Fruit fly (Drosophila melanogaster) whole organism, embryonic: ENCODE results near the gene ssp.

Source experiments
- ATbp ChIP-seq: fragments of 200-800 bp; sonication (Bioruptor generic); optimal IDR thresholded peaks from 2 replicates; lab custom pipeline; 2017; ENCODE audit warnings: missing biosample characterization, mild to moderate bottlenecking, missing genetic modification characterization, missing genetic modification reagents
- CG11085 ChIP-seq: fragments of 200-800 bp; sonication (Bioruptor generic); IDR thresholded peaks from 2 replicates; pipeline ENCODE4 v1.3.6; 2022; ENCODE audit warnings: missing biosample characterization, missing genetic modification characterization
- CG12236 ChIP-seq: fragments of 200-800 bp; sonication (Bioruptor generic); optimal IDR thresholded peaks from 2 replicates; lab custom pipeline; 2016; ENCODE audit warnings: missing biosample characterization, missing genetic modification characterization
- CG1233 ChIP-seq: fragments of 200-800 bp; sonication (Bioruptor generic); optimal IDR thresholded peaks from 4 replicates; lab custom pipeline; 2018; ENCODE audit warnings: missing biosample characterization, mild to moderate bottlenecking, missing genetic modification characterization
- CG12744 ChIP-seq: fragments of 200-800 bp; sonication (Bioruptor generic); optimal IDR thresholded peaks from 2 replicates; lab custom pipeline; 2016; ENCODE audit warnings: missing biosample characterization, missing genetic modification characterization
- CG12769 ChIP-seq: fragments of 200-800 bp; sonication (Bioruptor generic); optimal IDR thresholded peaks from 2 replicates; lab custom pipeline; 2019; ENCODE audit warnings: missing biosample characterization, mild to moderate bottlenecking, missing genetic modification characterization, moderate library complexity
- CG14441 ChIP-seq: fragments of 200-800 bp; sonication (Bioruptor generic); IDR thresholded peaks from 2 replicates; pipeline ENCODE4 v1.3.6; 2022; ENCODE audit warnings: missing biosample characterization, missing genetic modification characterization
- CG14710 ChIP-seq: fragments of 200-800 bp; sonication (Bioruptor generic); optimal IDR thresholded peaks from 3 replicates; lab custom pipeline; 2019; ENCODE audit warnings: missing biosample characterization, mild to moderate bottlenecking, missing genetic modification characterization, moderate library complexity
- CG17186 ChIP-seq: fragments of 200-800 bp; sonication (Bioruptor generic); optimal IDR thresholded peaks from 3 replicates; lab custom pipeline; 2017; ENCODE audit warnings: missing biosample characterization, missing genetic modification reagents, missing genetic modification characterization
- CG17612 ChIP-seq: fragments of 200-800 bp; sonication (Bioruptor generic); IDR thresholded peaks from 2 replicates; pipeline ENCODE4 v1.3.6; 2022; ENCODE audit warnings: missing biosample characterization, missing genetic modification characterization
- CG18599 ChIP-seq: fragments of 200-800 bp; sonication (Bioruptor generic); optimal IDR thresholded peaks from 3 replicates; lab custom pipeline; 2017; ENCODE audit warnings: missing biosample characterization, missing genetic modification characterization, mild to moderate bottlenecking, moderate library complexity, missing genetic modification reagents
- CG2678 ChIP-seq: fragments of 200-800 bp; sonication (Bioruptor generic); optimal IDR thresholded peaks from 3 replicates; lab custom pipeline; 2019; ENCODE audit warnings: missing biosample characterization, mild to moderate bottlenecking, missing genetic modification characterization, moderate library complexity
- CG2712 ChIP-seq: fragments of 200-800 bp; optimal IDR thresholded peaks from 3 replicates; lab custom pipeline; 2019; ENCODE audit warnings: missing biosample characterization, mild to moderate bottlenecking, missing genetic modification characterization, moderate library complexity
- CG30403 ChIP-seq: fragments of 200-800 bp; sonication (Bioruptor generic); optimal IDR thresholded peaks from 3 replicates; lab custom pipeline; 2016; ENCODE audit warnings: missing biosample characterization, missing genetic modification characterization
- CG3163 ChIP-seq: fragments of 200-800 bp; sonication (Bioruptor generic); optimal IDR thresholded peaks from 3 replicates; lab custom pipeline; 2016; ENCODE audit warnings: missing biosample characterization, missing genetic modification characterization
- CG6791 ChIP-seq: fragments of 200-800 bp; sonication (Bioruptor generic); IDR thresholded peaks from 3 replicates; pipeline ENCODE4 v1.3.6; 2022; ENCODE audit warnings: missing biosample characterization, missing genetic modification characterization; ENCODE audit not compliant: partially characterized antibody
- CG8359 ChIP-seq: fragments of 200-800 bp; sonication (Bioruptor generic); optimal IDR thresholded peaks from 2 replicates; lab custom pipeline; 2017; ENCODE audit warnings: missing biosample characterization, mild to moderate bottlenecking, missing genetic modification characterization, borderline replicate concordance
- CG9609 ChIP-seq: fragments of 200-800 bp; sonication (Bioruptor generic); optimal IDR thresholded peaks from 3 replicates; lab custom pipeline; 2016; ENCODE audit warnings: missing biosample characterization, missing genetic modification characterization
- CkIIα-i1 ChIP-seq: fragments of 200-800 bp; sonication (Bioruptor generic); IDR thresholded peaks from 2 replicates; pipeline ENCODE4 v1.3.6; 2022; ENCODE audit warnings: missing biosample characterization, missing genetic modification characterization
- CrebB ChIP-seq: fragments of 200-800 bp; sonication (Bioruptor generic); optimal IDR thresholded peaks from 3 replicates; lab custom pipeline; 2018; ENCODE audit warnings: missing biosample characterization, mild to moderate bottlenecking, missing genetic modification characterization
- D19B ChIP-seq: fragments of 200-800 bp; sonication (Bioruptor generic); optimal IDR thresholded peaks from 2 replicates; lab custom pipeline; 2017; ENCODE audit warnings: missing biosample characterization, mild to moderate bottlenecking, missing genetic modification characterization
- Dad ChIP-seq: fragments of 200-800 bp; sonication (Bioruptor generic); optimal IDR thresholded peaks from 3 replicates; lab custom pipeline; 2016; ENCODE audit warnings: missing biosample characterization, missing genetic modification characterization
- Dbx ChIP-seq: fragments of 200-800 bp; sonication (Bioruptor generic); IDR thresholded peaks from 3 replicates; pipeline ENCODE4 v1.3.6; 2022; ENCODE audit warnings: missing biosample characterization, missing genetic modification characterization
- Ets97D ChIP-seq: fragments of 200-800 bp; sonication (Bioruptor generic); optimal IDR thresholded peaks from 3 replicates; lab custom pipeline; 2016; ENCODE audit warnings: missing biosample characterization, missing genetic modification characterization
- HLH3B ChIP-seq: fragments of 200-800 bp; sonication (Bioruptor generic); IDR thresholded peaks from 2 replicates; pipeline ENCODE4 v1.3.6; 2022; ENCODE audit warnings: missing biosample characterization, missing genetic modification characterization
- HmgZ ChIP-seq: fragments of 200-800 bp; sonication (Bioruptor generic); optimal IDR thresholded peaks from 2 replicates; lab custom pipeline; 2018; ENCODE audit warnings: missing biosample characterization, mild to moderate bottlenecking, missing genetic modification characterization
- NC2α ChIP-seq: fragments of 200-800 bp; sonication (Bioruptor generic); optimal IDR thresholded peaks from 2 replicates; lab custom pipeline; 2016; ENCODE audit warnings: missing biosample characterization, missing genetic modification characterization
- Neu2 ChIP-seq: fragments of 200-800 bp; sonication (Bioruptor generic); optimal IDR thresholded peaks from 3 replicates; lab custom pipeline; 2016; ENCODE audit warnings: missing biosample characterization, missing genetic modification characterization, borderline replicate concordance
- NfI ChIP-seq: fragments of 200-800 bp; sonication (Bioruptor generic); optimal IDR thresholded peaks from 3 replicates; lab custom pipeline; 2018; ENCODE audit warnings: missing biosample characterization, mild to moderate bottlenecking, missing genetic modification characterization, moderate library complexity
- amos ChIP-seq: fragments of 200-800 bp; sonication (Bioruptor generic); IDR thresholded peaks from 2 replicates; pipeline ENCODE4 v1.3.6; 2022; ENCODE audit warnings: missing biosample characterization, missing genetic modification characterization; ENCODE audit not compliant: partially characterized antibody
- aop ChIP-seq: fragments of 200-800 bp; sonication (Bioruptor generic); IDR thresholded peaks from 2 replicates; pipeline ENCODE4 v1.3.6; 2022; ENCODE audit warnings: missing biosample characterization, missing genetic modification characterization
- ap ChIP-seq: fragments of 200-800 bp; sonication (Bioruptor generic); IDR thresholded peaks from 2 replicates; pipeline ENCODE4 v1.3.6; 2022; ENCODE audit warnings: missing biosample characterization, missing genetic modification characterization
- chif ChIP-seq, 2 experiments: fragments of 200-800 bp; sonication (Bioruptor generic); optimal IDR thresholded peaks; 3 replicates each; lab custom pipeline; 2016; ENCODE audit warnings: missing biosample characterization in 2 of 2, missing genetic modification characterization in 2 of 2
- dan ChIP-seq: fragments of 200-800 bp; sonication (Bioruptor generic); IDR thresholded peaks from 2 replicates; pipeline ENCODE4 v1.3.6; 2022; ENCODE audit warnings: missing biosample characterization, missing genetic modification characterization
- dimm ChIP-seq: fragments of 200-800 bp; sonication (Bioruptor generic); IDR thresholded peaks from 2 replicates; pipeline ENCODE4 v1.3.6; 2022; ENCODE audit warnings: missing biosample characterization, missing genetic modification characterization
- emc ChIP-seq: fragments of 200-800 bp; sonication (Bioruptor generic); optimal IDR thresholded peaks from 2 replicates; lab custom pipeline; 2016; ENCODE audit warnings: missing biosample characterization, missing genetic modification characterization
- hth ChIP-seq: fragments of >200 bp; optimal IDR thresholded peaks from 2 replicates; lab custom pipeline; 2017; ENCODE audit warnings: inconsistent platforms
- lov ChIP-seq, 2 experiments: fragments of 200-800 bp in 1 of 2; fragments of >200 bp in 1 of 2; sonication (Bioruptor generic) in 1 of 2; IDR thresholded peaks in 1 of 2; optimal IDR thresholded peaks in 1 of 2; 2 replicates in 1 of 2; 3 replicates in 1 of 2; pipeline versions ENCODE4 v1.3.6 to Lab custom; 2017 to 2022; ENCODE audit warnings: missing biosample characterization in 1 of 2, missing genetic modification characterization in 1 of 2
- luna ChIP-seq: fragments of 200-800 bp; sonication (Bioruptor generic); optimal IDR thresholded peaks from 2 replicates; lab custom pipeline; 2016; ENCODE audit warnings: missing biosample characterization, missing genetic modification characterization
- mld ChIP-seq: fragments of 200-800 bp; sonication (Bioruptor generic); IDR thresholded peaks from 3 replicates; pipeline ENCODE4 v1.3.6; 2022; ENCODE audit warnings: missing biosample characterization, missing genetic modification characterization; ENCODE audit not compliant: partially characterized antibody
- pan ChIP-seq, 4 experiments: fragments of >200 bp in 3 of 4; fragments of 200-800 bp in 1 of 4; sonication (Bioruptor generic) in 1 of 4; optimal IDR thresholded peaks in 3 of 4; IDR thresholded peaks in 1 of 4; 2 replicates each; pipeline versions ENCODE4 v1.3.6 to Lab custom; 2017 to 2022; ENCODE audit warnings: missing biosample characterization in 2 of 4, missing genetic modification characterization in 2 of 4, mixed read lengths in 1 of 4
- row ChIP-seq: fragments of 200-800 bp; sonication (Bioruptor generic); IDR thresholded peaks from 3 replicates; pipeline ENCODE4 v1.3.6; 2022; ENCODE audit warnings: missing biosample characterization, missing genetic modification characterization
- sc ChIP-seq, 3 experiments: fragments of >200 bp in 2 of 3; fragments of 200-800 bp in 1 of 3; sonication (Bioruptor generic) in 1 of 3; optimal IDR thresholded peaks; 2 replicates in 2 of 3; 3 replicates in 1 of 3; lab custom pipeline; 2017; ENCODE audit warnings: mild to moderate bottlenecking in 1 of 3, missing biosample characterization in 1 of 3, missing genetic modification characterization in 1 of 3, missing genetic modification reagents in 1 of 3
- sens-2 ChIP-seq: fragments of 200-800 bp; sonication (Bioruptor generic); IDR thresholded peaks from 2 replicates; pipeline ENCODE4 v1.3.6; 2022; ENCODE audit warnings: missing biosample characterization, missing genetic modification characterization
- sqz ChIP-seq: fragments of 200-800 bp; sonication (Bioruptor generic); optimal IDR thresholded peaks from 3 replicates; lab custom pipeline; 2018; ENCODE audit warnings: missing biosample characterization, mild to moderate bottlenecking, missing genetic modification characterization
- toy ChIP-seq: fragments of 200-800 bp; sonication (Bioruptor generic); IDR thresholded peaks from 2 replicates; pipeline ENCODE4 v1.3.6; 2022; ENCODE audit warnings: missing biosample characterization, missing genetic modification characterization
- trh ChIP-seq: fragments of 200-800 bp; sonication (Bioruptor generic); optimal IDR thresholded peaks from 2 replicates; lab custom pipeline; 2016; ENCODE audit warnings: missing biosample characterization, missing genetic modification characterization
- ttk ChIP-seq: fragments of 200-800 bp; sonication (Bioruptor generic); IDR thresholded peaks from 2 replicates; pipeline ENCODE4 v2.1.2; 2022; ENCODE audit warnings: missing biosample characterization, missing genetic modification characterization
- wor ChIP-seq: fragments of 200-800 bp; sonication (Bioruptor generic); IDR thresholded peaks from 2 replicates; pipeline ENCODE4 v1.3.6; 2022; ENCODE audit warnings: missing biosample characterization, missing genetic modification characterization
- zf30C ChIP-seq: fragments of 200-800 bp; sonication (Bioruptor generic); optimal IDR thresholded peaks from 3 replicates; lab custom pipeline; 2018; ENCODE audit warnings: missing biosample characterization, mild to moderate bottlenecking, missing genetic modification characterization

ssp gene

dm6 chr3L:12163082-12163481 is 45.0 kb downstream of the ssp start (continued):
- no peak for TF ChIP-seq CG1233 (GFP tag; lab: Kevin White, UChicago)
- TF ChIP-seq toy (GFP tag; lab: Robert Waterston, UW), result no peak
- TF ChIP-seq CG14441 (GFP tag; lab: Robert Waterston, UW), result 0 out of 2 replicates have a peak, but pooled peaks have one; percentile 4
- no peak for TF ChIP-seq CG12744 (GFP tag; lab: Kevin White, UChicago)
- no peak for TF ChIP-seq CG12236
- no peak for TF ChIP-seq CG14710
- TF ChIP-seq NfI (GFP tag; lab: Kevin White, UChicago), result no peak
- TF ChIP-seq CG17612 (GFP tag; lab: Robert Waterston, UW), result no peak
- no peak for TF ChIP-seq trh
- 0 out of 2 replicates have a peak, but pooled peaks have one; percentile 44 for TF ChIP-seq HLH3B
- no peak for TF ChIP-seq dan (GFP tag; lab: Robert Waterston, UW)
- TF ChIP-seq HmgZ (tag; lab: Kevin White, UChicago), result no peak
- no peak for TF ChIP-seq ttk (GFP tag; lab: Robert Waterston, UW)
- peak; percentile 11 for TF ChIP-seq CG30403
- no peak for TF ChIP-seq Dad
- no peak for TF ChIP-seq Ets97D (GFP tag; lab: Kevin White, UChicago)
- TF ChIP-seq ap, result no peak; the same call in 1 of the 2 replicates
- TF ChIP-seq Neu2 (GFP tag; lab: Kevin White, UChicago), result no peak
- TF ChIP-seq CG2712 (tag; lab: Kevin White, UChicago), result no peak
- TF ChIP-seq CG18599 (GFP tag; lab: Kevin White, UChicago), result no peak
- TF ChIP-seq CkIIα-i1 (GFP tag; lab: Robert Waterston, UW), result no peak
- TF ChIP-seq CG17186 (GFP tag; lab: Kevin White, UChicago), result no peak
- no peak for TF ChIP-seq Dbx (GFP tag; lab: Robert Waterston, UW)
- TF ChIP-seq mld (GFP tag; lab: Robert Waterston, UW), result no peak
- no peak for TF ChIP-seq ATbp (GFP tag; lab: Kevin White, UChicago)
- TF ChIP-seq CG8359 (GFP tag; lab: Kevin White, UChicago), result no peak
- TF ChIP-seq luna (GFP tag; lab: Kevin White, UChicago), result no peak
- TF ChIP-seq NC2α (GFP tag; lab: Kevin White, UChicago), result no peak
- no peak for TF ChIP-seq CG9609
- TF ChIP-seq aop, result no peak
- no peak for TF ChIP-seq CG2678 (tag; lab: Kevin White, UChicago)
- TF ChIP-seq row (GFP tag; lab: Robert Waterston, UW), result peak; percentile 13; the same call in 1 of the 3 replicates
- no peak for TF ChIP-seq emc (GFP tag; lab: Kevin White, UChicago)
- TF ChIP-seq pan (optimal IDR thresholded peaks at IDR 0.05; lab: Kevin White, UChicago), result no peak
- TF ChIP-seq pan (GFP tag; optimal IDR thresholded peaks at IDR 0.05 in 1 of 2, IDR thresholded peaks at IDR 0.05 in 1 of 2), result no peak
- TF ChIP-seq CrebB, result no peak
- no peak for TF ChIP-seq lov (optimal IDR thresholded peaks at IDR 0.05; lab: Kevin White, UChicago)
- TF ChIP-seq lov (GFP tag; IDR thresholded peaks at IDR 0.05; lab: Robert Waterston, UW), result no peak
- no peak for TF ChIP-seq CG12769 (tag; lab: Kevin White, UChicago)
- no peak for TF ChIP-seq CG11085
- no peak for TF ChIP-seq zf30C (GFP tag; lab: Kevin White, UChicago)
- TF ChIP-seq chif (GFP tag; optimal IDR thresholded peaks at IDR 0.05; lab: Kevin White, UChicago), result no peak
- no peak for TF ChIP-seq D19B (GFP tag; lab: Kevin White, UChicago)
- no peak for TF ChIP-seq dimm (GFP tag; lab: Robert Waterston, UW)
- no peak for TF ChIP-seq CG3163 (GFP tag; lab: Kevin White, UChicago)
- TF ChIP-seq sens-2, result no peak
- TF ChIP-seq sc (optimal IDR thresholded peaks at IDR 0.05; lab: Kevin White, UChicago), result no peak
- no peak for TF ChIP-seq sc (GFP tag; optimal IDR thresholded peaks at IDR 0.05; lab: Kevin White, UChicago)
- TF ChIP-seq sqz (GFP tag; lab: Kevin White, UChicago), result no peak
- TF ChIP-seq wor (GFP tag; lab: Robert Waterston, UW), result no peak
- TF ChIP-seq hth (lab: Kevin White, UChicago), result no peak
- TF ChIP-seq amos (GFP tag; lab: Robert Waterston, UW), result no peak
- TF ChIP-seq CG6791, result no peak
